Worm (Caenorhabditis elegans): ENCODE measurements around the gene ddx-46.

ce11 chrIV:1353811-1354210 lies 44.4 kb upstream of the ddx-46 start:
- no peak for TF ChIP-seq ceh-6 (GFP tag; optimal IDR thresholded peaks at IDR 0.05)
- no peak for TF ChIP-seq ama-1 (optimal IDR thresholded peaks at IDR 0.05)
- no peak for TF ChIP-seq unc-55 (GFP tag; optimal IDR thresholded peaks at IDR 0.05)
- no peak for TF ChIP-seq dve-1 (tag; optimal IDR thresholded peaks at IDR 0.05)
- no peak for TF ChIP-seq pqm-1 (tag; optimal IDR thresholded peaks at IDR 0.05)
- no peak for TF ChIP-seq ceh-18 (tag; optimal IDR thresholded peaks at IDR 0.05)
- TF ChIP-seq nfya-1 (tag; optimal IDR thresholded peaks at IDR 0.05): no peak
- TF ChIP-seq npax-4 (tag; optimal IDR thresholded peaks at IDR 0.05): no peak
- TF ChIP-seq lin-11 (tag; optimal IDR thresholded peaks at IDR 0.05): no peak
- TF ChIP-seq tbx-2 (tag; optimal IDR thresholded peaks at IDR 0.05): no peak
- TF ChIP-seq sox-2 (GFP tag; IDR thresholded peaks at IDR 0.05): no peak
- TF ChIP-seq unc-86 (tag; optimal IDR thresholded peaks at IDR 0.05): no peak
